Fruit fly (Drosophila melanogaster) whole organism, prepupa: ENCODE measurements around the gene Tcs3.

Source experiments
- Blimp-1 ChIP-seq: fragments of 200-800 bp; sonication (Bioruptor generic); optimal IDR thresholded peaks from 3 replicates; lab custom pipeline; 2017; ENCODE audit warnings: missing biosample characterization, missing genetic modification characterization, mild to moderate bottlenecking, moderate library complexity, missing genetic modification reagents
- CG10631 ChIP-seq: fragments of 200-800 bp; sonication (Bioruptor generic); optimal IDR thresholded peaks from 2 replicates; lab custom pipeline; 2016; ENCODE audit warnings: missing biosample characterization, missing genetic modification characterization
- CG15336 ChIP-seq: fragments of 200-800 bp; sonication (Bioruptor generic); IDR thresholded peaks from 2 replicates; pipeline ENCODE4 v1.3.6; 2022; ENCODE audit warnings: missing biosample characterization, missing genetic modification characterization
- CG1621 ChIP-seq: fragments of 200-800 bp; sonication (Bioruptor generic); optimal IDR thresholded peaks from 3 replicates; lab custom pipeline; 2018; ENCODE audit warnings: missing biosample characterization, mild to moderate bottlenecking, missing genetic modification characterization
- CG3919 ChIP-seq: fragments of 200-800 bp; sonication (Bioruptor generic); optimal IDR thresholded peaks from 3 replicates; lab custom pipeline; 2016; ENCODE audit warnings: missing biosample characterization, missing genetic modification characterization
- CG6792 ChIP-seq: fragments of 200-800 bp; sonication (Bioruptor generic); optimal IDR thresholded peaks from 3 replicates; lab custom pipeline; 2016; ENCODE audit warnings: missing biosample characterization, missing genetic modification characterization
- CG7368 ChIP-seq: fragments of 200-800 bp; sonication (Bioruptor generic); optimal IDR thresholded peaks from 3 replicates; lab custom pipeline; 2016; ENCODE audit warnings: missing biosample characterization, missing genetic modification characterization
- Hr39 ChIP-seq: fragments of 200-800 bp; sonication (Bioruptor generic); optimal IDR thresholded peaks from 2 replicates; lab custom pipeline; 2016; ENCODE audit warnings: missing biosample characterization, missing genetic modification characterization
- OdsH ChIP-seq: fragments of 200-800 bp; sonication (Bioruptor generic); optimal IDR thresholded peaks from 3 replicates; lab custom pipeline; 2016; ENCODE audit warnings: missing biosample characterization, missing genetic modification characterization
- Sox15 ChIP-seq: fragments of 200-800 bp; sonication (Bioruptor generic); optimal IDR thresholded peaks from 3 replicates; lab custom pipeline; 2016; ENCODE audit warnings: missing biosample characterization, missing genetic modification characterization
- dsx ChIP-seq: fragments of 200-800 bp; optimal IDR thresholded peaks from 3 replicates; lab custom pipeline; 2019; ENCODE audit warnings: missing biosample characterization, mild to moderate bottlenecking, missing genetic modification characterization, moderate library complexity; ENCODE audit not compliant: poor library complexity, severe bottlenecking
- eg ChIP-seq: fragments of 200-800 bp; sonication (Bioruptor generic); IDR thresholded peaks from 3 replicates; pipeline ENCODE4 v1.3.6; 2022; ENCODE audit warnings: missing biosample characterization, missing genetic modification characterization
- fkh ChIP-seq: fragments of 200-800 bp; sonication (Bioruptor generic); optimal IDR thresholded peaks from 3 replicates; lab custom pipeline; 2017; ENCODE audit warnings: missing biosample characterization, mild to moderate bottlenecking, missing genetic modification characterization, moderate library complexity
- net ChIP-seq: fragments of 200-800 bp; sonication (Bioruptor generic); optimal IDR thresholded peaks from 3 replicates; lab custom pipeline; 2016; ENCODE audit warnings: missing biosample characterization, missing genetic modification characterization
- salr ChIP-seq, 2 experiments: fragments of 200-800 bp; sonication (Bioruptor generic); optimal IDR thresholded peaks; 3 replicates each; lab custom pipeline; 2016 to 2018; ENCODE audit warnings: missing biosample characterization in 2 of 2, missing genetic modification characterization in 2 of 2, mild to moderate bottlenecking in 1 of 2
- svp ChIP-seq: fragments of 200-800 bp; sonication (Bioruptor generic); peaks from one replicate; lab custom pipeline; 2016; ENCODE audit warnings: missing biosample characterization, missing genetic modification characterization
- vri ChIP-seq: fragments of 200-800 bp; sonication (Bioruptor generic); optimal IDR thresholded peaks from 3 replicates; lab custom pipeline; 2016; ENCODE audit warnings: missing biosample characterization, mild to moderate bottlenecking, missing genetic modification characterization

The Tcs3 gene

DNA sequence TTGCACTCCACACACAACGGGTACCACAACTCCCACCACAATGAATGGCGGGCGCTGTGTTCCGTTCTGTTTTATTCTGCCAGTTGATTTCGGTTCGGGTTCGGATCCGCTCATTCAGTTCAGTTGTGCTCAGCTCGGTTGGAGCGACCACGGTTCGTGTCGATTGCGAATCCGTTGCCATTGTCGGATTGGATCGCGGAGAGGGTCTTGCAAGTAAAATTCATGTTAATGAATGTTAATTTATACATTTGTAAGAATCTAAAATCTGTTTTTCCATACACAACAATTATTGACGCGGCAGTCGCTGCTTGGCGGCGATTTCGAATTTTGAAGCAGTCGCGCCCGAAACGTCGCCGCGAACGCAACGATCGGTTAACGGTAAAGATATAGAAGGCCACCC is 42.7 kb downstream of the Tcs3 start, which contains the start of gene Gagr:
Gagr (plus strand) TSS at position 81 of the 400 bp plus-strand sequence.
- TF ChIP-seq vri, result no peak
- peak; percentile 22 for TF ChIP-seq svp (GFP tag; lab: Kevin White, UChicago)

DNA sequence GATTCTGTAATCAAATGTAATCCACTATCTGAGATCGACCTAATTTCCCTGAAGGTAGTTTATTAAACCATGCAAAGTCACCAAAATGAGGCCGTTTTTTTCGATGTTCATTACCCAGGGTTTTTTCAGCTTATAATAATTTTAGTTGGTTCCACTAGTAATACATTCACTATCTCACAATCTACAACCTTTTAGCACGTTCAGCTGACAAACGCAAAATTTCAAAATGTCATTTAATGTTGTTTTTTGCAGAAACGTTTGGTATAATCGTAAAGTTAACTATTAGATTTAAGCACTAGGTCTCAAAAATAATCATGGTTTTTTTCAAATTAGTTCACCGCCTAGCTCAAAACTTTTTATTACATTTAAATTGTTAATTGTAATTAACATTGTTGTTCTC is 48.4 kb downstream of the Tcs3 start, which contains the start of gene CG44836:
CG44836 (minus strand) TSS at position 101 of the 400 bp plus-strand sequence.
- TF ChIP-seq dsx (GFP tag; lab: Kevin White, UChicago) (no peak), CG7368 (GFP tag; lab: Kevin White, UChicago) (no peak), Blimp-1 (no peak), CG1621 (tag; lab: Kevin White, UChicago) (no peak), CG15336 (GFP tag; lab: Robert Waterston, UW) (no peak), salr (GFP tag; optimal IDR thresholded peaks at IDR 0.05; lab: Kevin White, UChicago) (no peak), svp (GFP tag; lab: Kevin White, UChicago) (no peak), eg (GFP tag; lab: Robert Waterston, UW) (no peak), net (no peak), CG3919 (GFP tag; lab: Kevin White, UChicago) (no peak), Sox15 (GFP tag; lab: Kevin White, UChicago) (no peak), OdsH (GFP tag; lab: Kevin White, UChicago) (no peak), CG10631 (GFP tag; lab: Kevin White, UChicago) (no peak), fkh (GFP tag; lab: Kevin White, UChicago) (no peak)
- TF ChIP-seq, all 60 proteins: peak for 0

DNA sequence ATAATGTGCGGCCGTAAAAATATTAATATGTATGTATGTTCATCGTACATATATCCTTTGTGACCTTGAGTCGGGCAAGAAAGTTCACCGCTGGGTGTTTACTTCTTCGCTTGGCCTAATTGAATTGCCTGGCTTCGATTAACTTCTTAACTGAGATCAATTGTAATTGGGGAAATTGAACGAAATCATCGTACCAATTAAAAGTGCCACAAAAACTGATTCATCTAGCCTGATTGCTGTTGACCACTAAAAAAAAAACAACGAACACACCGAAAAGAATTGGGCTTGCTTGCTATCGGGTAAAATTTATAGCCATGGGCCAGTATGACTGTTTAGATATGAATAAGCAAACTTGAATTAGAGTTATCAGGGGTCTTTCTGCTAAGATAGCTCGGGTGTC is 50.5 kb downstream of the Tcs3 start:
- TF ChIP-seq svp (GFP tag; lab: Kevin White, UChicago), result peak; percentile 60
- TF ChIP-seq CG6792 (GFP tag; lab: Kevin White, UChicago), result no peak
- no peak for TF ChIP-seq Hr39
